Fruit fly (Drosophila melanogaster): ENCODE data around the gene Eig71Eh.
A peak's percentile ranks its signal among the peaks of the same experiment; 100 is the strongest.

Gene Eig71Eh

dm6 chr3L:15670455-15670854 lies 11.2 kb upstream of the Eig71Eh start (continued):
- TF ChIP-seq CG17829 (tag; optimal IDR thresholded peaks at IDR 0.05) (peak; percentile 70), CG3838 (GFP tag; optimal IDR thresholded peaks at IDR 0.05) (no peak), Oli (tag; optimal IDR thresholded peaks at IDR 0.05) (no peak), CG4424 (GFP tag; optimal IDR thresholded peaks at IDR 0.05) (peak; percentile 13), CG2889 (GFP tag; IDR thresholded peaks at IDR 0.05) (no peak), Hr3 (GFP tag; optimal IDR thresholded peaks at IDR 0.05) (peak; percentile 9), Ptx1 (GFP tag; IDR thresholded peaks at IDR 0.05) (no peak), CG12659 (GFP tag; optimal IDR thresholded peaks at IDR 0.05) (no peak), CG1233 (GFP tag; optimal IDR thresholded peaks at IDR 0.05) (no peak), CG4854 (GFP tag; optimal IDR thresholded peaks at IDR 0.05) (no peak), PHDP (tag; optimal IDR thresholded peaks at IDR 0.05) (no peak), Gug (GFP tag; IDR thresholded peaks at IDR 0.05) (no peak), lov (optimal IDR thresholded peaks at IDR 0.05) (no peak), lov (GFP tag; IDR thresholded peaks at IDR 0.05) (no peak), CG30020 (tag; optimal IDR thresholded peaks at IDR 0.05) (no peak), CG10654 (GFP tag; optimal IDR thresholded peaks at IDR 0.05) (no peak), nerfin-2 (GFP tag; IDR thresholded peaks at IDR 0.05; ENCODE audit: partially characterized antibody) (no peak), gce (GFP tag; IDR thresholded peaks at IDR 0.05) (no peak), zfh1 (GFP tag; IDR thresholded peaks at IDR 0.05) (0 out of 3 replicates have a peak, but pooled peaks have one; percentile 12), dpn (GFP tag; optimal IDR thresholded peaks at IDR 0.05) (no peak), unc-4 (GFP tag; IDR thresholded peaks at IDR 0.05; ENCODE audit: partially characterized antibody) (no peak), CG33557 (GFP tag; optimal IDR thresholded peaks at IDR 0.05) (peak; percentile 73), abd-A (tag; optimal IDR thresholded peaks at IDR 0.05) (no peak), zfh2 (GFP tag; optimal IDR thresholded peaks at IDR 0.05) (no peak), lola (GFP tag; optimal IDR thresholded peaks at IDR 0.05) (peak in 1 of 3 experiments; percentile 86), CG18262 (tag; optimal IDR thresholded peaks at IDR 0.05) (peak; percentile 81), Lpt (GFP tag; optimal IDR thresholded peaks at IDR 0.05) (no peak), ci (GFP tag; IDR thresholded peaks at IDR 0.05) (no peak), CG1602 (GFP tag; optimal IDR thresholded peaks at IDR 0.05) (no peak), CG32767 (GFP tag; IDR thresholded peaks at IDR 0.05) (no peak), knrl (GFP tag; IDR thresholded peaks at IDR 0.05; ENCODE audit: partially characterized antibody) (no peak), NFAT (GFP tag; IDR thresholded peaks at IDR 0.05) (no peak), jing (GFP tag; optimal IDR thresholded peaks at IDR 0.05) (no peak), bsh (GFP tag; optimal IDR thresholded peaks at IDR 0.05) (peak in 1 of 2 experiments; percentile 18), CG4404 (GFP tag; IDR thresholded peaks at IDR 0.05) (peak; percentile 69), CG13624 (GFP tag; optimal IDR thresholded peaks at IDR 0.05) (no peak), CG13296 (GFP tag; optimal IDR thresholded peaks at IDR 0.05) (no peak), dysf (GFP tag; IDR thresholded peaks at IDR 0.05) (no peak), fd3F (GFP tag; optimal IDR thresholded peaks at IDR 0.05) (no peak), tna (GFP tag; IDR thresholded peaks at IDR 0.05; ENCODE audit: partially characterized antibody) (no peak), CG11398 (GFP tag; optimal IDR thresholded peaks at IDR 0.05) (no peak), pfk (GFP tag; optimal IDR thresholded peaks at IDR 0.05) (no peak), Atf6 (GFP tag; IDR thresholded peaks at IDR 0.05) (no peak), CG7839 (tag; optimal IDR thresholded peaks at IDR 0.05) (peak; percentile 12), sr (GFP tag; IDR thresholded peaks at IDR 0.05) (no peak), CG17568 (GFP tag; optimal IDR thresholded peaks at IDR 0.05) (no peak), ranshi (GFP tag; IDR thresholded peaks at IDR 0.05) (no peak), gfzf (GFP tag; optimal IDR thresholded peaks at IDR 0.05) (no peak), CG34224 (GFP tag; IDR thresholded peaks at IDR 0.05; ENCODE audit: partially characterized antibody) (no peak), HmgZ (tag; optimal IDR thresholded peaks at IDR 0.05) (no peak), Spps (tag; optimal IDR thresholded peaks at IDR 0.05) (peak; percentile 10)

Data from whole organism, embryonic.